Worm (Caenorhabditis elegans) whole organism, midembryonic: Measurements from ENCODE around the gene Y48E1B.8.

Experiments used
- flt-1 ChIP-seq: fragments of 200-800 bp; sonication (Bioruptor generic); IDR thresholded peaks from 2 replicates; pipeline ENCODE4 v1.3.6; 2022; ENCODE audit warnings: missing genetic modification characterization, missing compliant biosample characterization
- med-1 ChIP-seq: sonication (generic microtip); optimal IDR thresholded peaks from 2 replicates; lab custom pipeline; 2017; ENCODE audit warnings: missing genetic modification characterization, mild to moderate bottlenecking, missing compliant biosample characterization, antibody characterized with exemption, missing genetic modification reagents; ENCODE audit not compliant: insufficient read depth

ce11 chrII:13609655-13610054, 24.1 kb downstream of the Y48E1B.8 start, which contains the start of gene gst-20:
- TF ChIP-seq med-1 (GFP tag; lab: Kevin White, UChicago): no peak
- no peak for TF ChIP-seq flt-1 (GFP tag; lab: Robert Waterston, UW)
